Worm (Caenorhabditis elegans) whole organism, early embryonic: ENCODE measurements around the gene rod-1.

ENCODE experiments used
- B0310.2 ChIP-seq: sonication (generic microtip); optimal IDR thresholded peaks from 2 replicates; lab custom pipeline; 2016; ENCODE audit warnings: mild to moderate bottlenecking, missing genetic modification characterization, missing compliant biosample characterization
- F13C5.2 ChIP-seq: sonication (generic microtip); optimal IDR thresholded peaks from 2 replicates; lab custom pipeline; 2017; ENCODE audit warnings: mild to moderate bottlenecking, missing genetic modification characterization, inconsistent platforms, missing compliant biosample characterization
- aly-1 ChIP-seq: sonication (generic microtip); optimal IDR thresholded peaks from 2 replicates; lab custom pipeline; 2016; ENCODE audit warnings: missing genetic modification characterization, missing compliant biosample characterization
- ama-1 ChIP-seq: fragments of 150-350 bp; optimal IDR thresholded peaks from 2 replicates; lab custom pipeline; 2014
- ceh-13 ChIP-seq: fragments of 200-800 bp; sonication (Bioruptor generic); optimal IDR thresholded peaks from 2 replicates; lab custom pipeline; 2018; ENCODE audit warnings: mild to moderate bottlenecking, missing genetic modification characterization, missing compliant biosample characterization
- ceh-36 ChIP-seq: sonication (generic microtip); optimal IDR thresholded peaks from 2 replicates; lab custom pipeline; 2016; ENCODE audit warnings: missing genetic modification characterization, inconsistent platforms, missing compliant biosample characterization
- ets-7 ChIP-seq: sonication (generic microtip); optimal IDR thresholded peaks from 2 replicates; lab custom pipeline; 2016; ENCODE audit warnings: missing genotype, missing genetic modification characterization, missing compliant biosample characterization
- flt-1 ChIP-seq: fragments of 200-800 bp; sonication (Bioruptor generic); IDR thresholded peaks from 2 replicates; pipeline ENCODE4 v1.3.6; 2022; ENCODE audit warnings: missing genetic modification characterization, missing compliant biosample characterization
- hmbx-1 ChIP-seq: sonication (generic microtip); optimal IDR thresholded peaks from 2 replicates; lab custom pipeline; 2016; ENCODE audit warnings: mild to moderate bottlenecking, missing genetic modification characterization, missing compliant biosample characterization
- hmg-4 ChIP-seq: fragments of 200-800 bp; sonication (Bioruptor generic); optimal IDR thresholded peaks from 2 replicates; lab custom pipeline; 2018; ENCODE audit warnings: mild to moderate bottlenecking, missing genetic modification characterization, missing compliant biosample characterization
- hnd-1 ChIP-seq: sonication (generic microtip); optimal IDR thresholded peaks from 2 replicates; lab custom pipeline; 2016; ENCODE audit warnings: missing genetic modification characterization, missing compliant biosample characterization
- pes-1 ChIP-seq: fragments of 200-800 bp; sonication (Bioruptor generic); IDR thresholded peaks from 2 replicates; pipeline ENCODE4 v1.3.6; 2022; ENCODE audit warnings: missing genetic modification reagents, missing genetic modification characterization, missing compliant biosample characterization
- scrt-1 ChIP-seq: fragments of 200-800 bp; sonication (Bioruptor generic); IDR thresholded peaks from 2 replicates; pipeline ENCODE4 v1.3.6; 2022; ENCODE audit warnings: missing genetic modification characterization, missing compliant biosample characterization
- sea-1 ChIP-seq: fragments of 200-800 bp; sonication (Bioruptor generic); conservative IDR thresholded peaks from 2 replicates; pipeline ENCODE4 v1.3.6; 2022; ENCODE audit warnings: missing genetic modification characterization, missing compliant biosample characterization
- tbx-11 ChIP-seq: fragments of 200-800 bp; sonication (Bioruptor generic); IDR thresholded peaks from 2 replicates; pipeline ENCODE4 v1.3.6; 2022; ENCODE audit warnings: missing genetic modification characterization, missing compliant biosample characterization
- tbx-37 ChIP-seq: fragments of 200-800 bp; sonication (Bioruptor generic); conservative IDR thresholded peaks from 2 replicates; pipeline ENCODE4 v1.3.6; 2022; ENCODE audit warnings: missing genetic modification reagents, missing genetic modification characterization, missing compliant biosample characterization
- tra-4 ChIP-seq: sonication (generic microtip); optimal IDR thresholded peaks from 2 replicates; lab custom pipeline; 2017; ENCODE audit warnings: missing genetic modification characterization, missing compliant biosample characterization

Gene rod-1

ce11 chrIV:7469782-7470413 is 8.4 kb upstream of the rod-1 start, which contains the start of gene F55G1.7:
F55G1.7 (minus strand) TSS chrIV:7469832.
- TF ChIP-seq hmbx-1 (no peak), scrt-1 (GFP tag; lab: Robert Waterston, UW) (no peak), hmg-4 (GFP tag; lab: Kevin White, UChicago) (no peak), sea-1 (GFP tag; lab: Robert Waterston, UW) (no peak)

- TF ChIP-seq hmbx-1 (no peak), ets-7 (tag; lab: Kevin White, UChicago) (no peak), F13C5.2 (no peak), hnd-1 (tag; lab: Kevin White, UChicago) (no peak), aly-1 (tag; lab: Kevin White, UChicago) (no peak), B0310.2 (tag; lab: Kevin White, UChicago) (no peak), tra-4 (no peak), ceh-36 (tag; lab: Kevin White, UChicago) (no peak), sea-1 (GFP tag; lab: Robert Waterston, UW) (no peak), ceh-13 (GFP tag; lab: Kevin White, UChicago) (no peak), hmg-4 (GFP tag; lab: Kevin White, UChicago) (no peak), tbx-11 (GFP tag; lab: Robert Waterston, UW) (no peak), ama-1 (lab: Kevin White, UChicago) (no peak), flt-1 (GFP tag; lab: Robert Waterston, UW) (no peak), pes-1 (GFP tag; lab: Robert Waterston, UW) (no peak), tbx-37 (GFP tag; lab: Robert Waterston, UW) (no peak), scrt-1 (GFP tag; lab: Robert Waterston, UW) (no peak)
Observed at ce11 chrIV:7473159-7473649, 5.0 kb upstream of the rod-1 start, which contains the start of the genes plk-3 and F55G1.6. plk-3 (minus strand) TSS chrIV:7473209. F55G1.6 (plus strand) TSS chrIV:7473517.

ce11 chrIV:7474826-7475225 is 3.4 kb upstream of the rod-1 start, which contains the start of gene slc-25A18.2:
slc-25A18.2 (plus strand) TSS chrIV:7475041.
- TF ChIP-seq sea-1 (GFP tag; lab: Robert Waterston, UW), result no peak
- TF ChIP-seq tra-4, result no peak
- no peak for TF ChIP-seq tbx-11 (GFP tag; lab: Robert Waterston, UW)
- no peak for TF ChIP-seq flt-1 (GFP tag; lab: Robert Waterston, UW)
- TF ChIP-seq aly-1 (tag; lab: Kevin White, UChicago), result no peak
- no peak for TF ChIP-seq ama-1 (lab: Kevin White, UChicago)

- TF ChIP-seq F13C5.2, result no peak
- no peak for TF ChIP-seq tbx-11 (GFP tag; lab: Robert Waterston, UW)
Observed at ce11 chrIV:7477197-7477596, 1.1 kb upstream of the rod-1 start, which contains the start of gene pycr-4. pycr-4 (minus strand) TSS chrIV:7477297.

ce11 chrIV:7477697-7478096 is 555 bp upstream of the rod-1 start:
- no peak for TF ChIP-seq ceh-36 (tag; lab: Kevin White, UChicago)
- no peak for TF ChIP-seq tbx-37 (GFP tag; lab: Robert Waterston, UW)
- no peak for TF ChIP-seq ets-7 (tag; lab: Kevin White, UChicago)
- no peak for TF ChIP-seq sea-1 (GFP tag; lab: Robert Waterston, UW)
- no peak for TF ChIP-seq aly-1 (tag; lab: Kevin White, UChicago)
- no peak for TF ChIP-seq flt-1 (GFP tag; lab: Robert Waterston, UW)
- no peak for TF ChIP-seq pes-1 (GFP tag; lab: Robert Waterston, UW)
- no peak for TF ChIP-seq scrt-1 (GFP tag; lab: Robert Waterston, UW)
- TF ChIP-seq F13C5.2, result no peak
- TF ChIP-seq ama-1 (lab: Kevin White, UChicago), result no peak
- TF ChIP-seq B0310.2 (tag; lab: Kevin White, UChicago), result no peak
- TF ChIP-seq hmg-4 (GFP tag; lab: Kevin White, UChicago), result no peak
- TF ChIP-seq tra-4, result no peak
- TF ChIP-seq tbx-11 (GFP tag; lab: Robert Waterston, UW), result no peak
- TF ChIP-seq hmbx-1, result no peak
- TF ChIP-seq hnd-1 (tag; lab: Kevin White, UChicago), result no peak

ce11 chrIV:7485565-7486200 is 7.4 kb downstream of the rod-1 start:
- peak; percentile 76 for TF ChIP-seq sea-1 (GFP tag; lab: Robert Waterston, UW)
- peak; percentile 39 for TF ChIP-seq aly-1 (tag; lab: Kevin White, UChicago)
- TF ChIP-seq flt-1 (GFP tag; lab: Robert Waterston, UW), result peak; percentile 39; the same call in 1 of the 2 replicates
- peak; percentile 69 for TF ChIP-seq ama-1 (lab: Kevin White, UChicago)
- peak; percentile 8; the same call in 1 of the 2 replicates for TF ChIP-seq tbx-11 (GFP tag; lab: Robert Waterston, UW)

ce11 chrIV:7486201-7486947 is 8.1 kb downstream of the rod-1 start, which contains the start of the genes his-61 and his-62:
his-61 (minus strand) TSS chrIV:7486217.
his-62 (plus strand) TSS chrIV:7486545.
- no peak for TF ChIP-seq ets-7 (tag; lab: Kevin White, UChicago)
- no peak for TF ChIP-seq flt-1 (GFP tag; lab: Robert Waterston, UW)
- TF ChIP-seq ama-1 (lab: Kevin White, UChicago), result peak; percentile 95
- TF ChIP-seq pes-1 (GFP tag; lab: Robert Waterston, UW), result 0 out of 2 replicates have a peak, but pooled peaks have one; percentile 4
- TF ChIP-seq hmg-4 (GFP tag; lab: Kevin White, UChicago), result peak; percentile 36
- peak; percentile 31 for TF ChIP-seq ceh-36 (tag; lab: Kevin White, UChicago)
- TF ChIP-seq hmbx-1, result no peak
- TF ChIP-seq sea-1 (GFP tag; lab: Robert Waterston, UW), result no peak
- no peak for TF ChIP-seq tbx-37 (GFP tag; lab: Robert Waterston, UW)
- TF ChIP-seq hnd-1 (tag; lab: Kevin White, UChicago), result no peak
- TF ChIP-seq B0310.2 (tag; lab: Kevin White, UChicago), result peak; percentile 46
- peak; percentile 52 for TF ChIP-seq F13C5.2
- peak; percentile 20 for TF ChIP-seq tra-4
- no peak for TF ChIP-seq scrt-1 (GFP tag; lab: Robert Waterston, UW)
- TF ChIP-seq ceh-13 (GFP tag; lab: Kevin White, UChicago), result no peak
- no peak for TF ChIP-seq tbx-11 (GFP tag; lab: Robert Waterston, UW)
- TF ChIP-seq aly-1 (tag; lab: Kevin White, UChicago), result peak; percentile 79
